Fruit fly (Drosophila melanogaster) whole organism: ENCODE results near the gene CG4972.

Experiments used
- CG8478 ChIP-seq: fragments of >200 bp; optimal IDR thresholded peaks from 2 replicates; lab custom pipeline; 2018; ENCODE audit warnings: inconsistent platforms
- Dll ChIP-seq: fragments of >200 bp; optimal IDR thresholded peaks from 2 replicates; lab custom pipeline; 2017
- EcR ChIP-seq, 2 experiments: fragments of >200 bp; optimal IDR thresholded peaks; 2 replicates each; lab custom pipeline; 2017; ENCODE audit warnings: missing biosample characterization in 2 of 2, missing genetic modification characterization in 2 of 2, missing genetic modification reagents in 2 of 2
- pan ChIP-seq: fragments of >200 bp; optimal IDR thresholded peaks from 2 replicates; lab custom pipeline; 2017
- psq ChIP-seq: fragments of >200 bp; optimal IDR thresholded peaks from 2 replicates; lab custom pipeline; 2017
- usp ChIP-seq: fragments of >200 bp; optimal IDR thresholded peaks from 2 replicates; lab custom pipeline; 2017; ENCODE audit warnings: missing biosample characterization, missing genetic modification characterization, mixed read lengths

CG4972 gene

dm6 chr2L:10366525-10366924 lies 51.9 kb downstream of the CG4972 start, which contains the start of gene CG5056:
CG5056 (plus strand) TSS chr2L:10366692.
- TF ChIP-seq pan (lab: Kevin White, UChicago) (no peak), Dll (no peak), CG8478 (lab: Kevin White, UChicago) (no peak), psq (lab: Kevin White, UChicago) (no peak), usp (no peak), EcR (GFP tag; optimal IDR thresholded peaks at IDR 0.05; lab: Kevin White, UChicago) (no peak)
